Fruit fly (Drosophila melanogaster) Kc167 (cell line): Measurements from ENCODE around the gene NANS.

ENCODE experiments used
- Myc ChIP-seq: fragments of >200 bp; optimal IDR thresholded peaks from 2 replicates; lab custom pipeline; 2017; ENCODE audit warnings: missing external identifiers
- h ChIP-seq: fragments of >200 bp; optimal IDR thresholded peaks from 3 replicates; lab custom pipeline; 2018; ENCODE audit warnings: missing external identifiers
- psq ChIP-seq: fragments of >200 bp; optimal IDR thresholded peaks from 2 replicates; lab custom pipeline; 2017; ENCODE audit warnings: missing external identifiers
- ttk ChIP-seq: sonication (Bioruptor generic); optimal IDR thresholded peaks from 2 replicates; lab custom pipeline; 2017; ENCODE audit warnings: missing external identifiers

DNA sequence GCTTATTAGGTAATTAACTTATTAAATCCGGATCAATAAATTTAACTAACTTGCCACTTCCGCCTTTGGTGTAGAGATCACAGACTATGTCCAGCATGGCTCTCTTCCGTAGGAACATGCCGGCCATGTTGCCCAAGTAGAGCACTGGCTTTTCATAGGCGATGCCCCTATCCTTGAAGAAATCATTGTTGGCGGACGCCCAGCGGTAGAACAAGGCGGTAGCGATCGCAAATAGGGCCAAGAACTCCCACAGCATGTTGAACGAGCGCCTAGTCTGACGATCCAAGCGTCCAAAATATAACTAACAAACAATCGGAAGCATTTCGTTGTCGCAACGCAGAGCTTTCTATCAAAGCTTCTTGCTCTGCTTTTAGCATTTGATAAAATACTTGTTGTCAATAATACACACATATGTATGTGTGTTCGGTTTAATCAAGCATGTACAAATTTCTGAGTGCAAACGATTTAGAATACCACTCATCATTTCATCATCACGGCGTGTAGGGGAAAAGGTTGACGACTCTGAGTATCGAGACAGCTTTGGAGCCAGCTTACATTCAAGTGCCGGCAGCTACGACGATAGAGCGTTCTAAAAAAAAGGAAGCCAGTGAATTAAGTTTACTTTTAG is 27.6 kb upstream of the NANS start, which contains the start of gene Cyp9f3:
- TF ChIP-seq ttk (lab: Kevin White, UChicago) (no peak), h (lab: Kevin White, UChicago) (no peak), psq (lab: Kevin White, UChicago) (no peak), Myc (lab: Kevin White, UChicago) (no peak)
